Fruit fly (Drosophila melanogaster) whole organism, embryonic: ENCODE measurements around the gene RabX6.

Source experiments
- Atf-2 ChIP-seq: fragments of 200-800 bp; sonication (Bioruptor generic); optimal IDR thresholded peaks from 2 replicates; lab custom pipeline; 2016; ENCODE audit warnings: missing biosample characterization, missing genetic modification characterization
- CG10274 ChIP-seq: fragments of 200-800 bp; sonication (Bioruptor generic); optimal IDR thresholded peaks from 3 replicates; lab custom pipeline; 2017; ENCODE audit warnings: missing biosample characterization, mild to moderate bottlenecking, missing genetic modification characterization
- CG13894 ChIP-seq: fragments of 200-800 bp; sonication (Bioruptor generic); optimal IDR thresholded peaks from 3 replicates; lab custom pipeline; 2018; ENCODE audit warnings: missing biosample characterization, mild to moderate bottlenecking, missing genetic modification characterization, moderate library complexity
- CG17328 ChIP-seq: fragments of 200-800 bp; sonication (Bioruptor generic); IDR thresholded peaks from 2 replicates; pipeline ENCODE4 v1.3.6; 2022; ENCODE audit warnings: missing biosample characterization, missing genetic modification characterization
- CG18476 ChIP-seq: fragments of 200-800 bp; sonication (Bioruptor generic); optimal IDR thresholded peaks from 2 replicates; lab custom pipeline; 2016; ENCODE audit warnings: missing biosample characterization, mild to moderate bottlenecking, missing genetic modification characterization
- CG18599 ChIP-seq: fragments of 200-800 bp; sonication (Bioruptor generic); optimal IDR thresholded peaks from 3 replicates; lab custom pipeline; 2017; ENCODE audit warnings: missing biosample characterization, missing genetic modification characterization, mild to moderate bottlenecking, moderate library complexity, missing genetic modification reagents
- CG2199 ChIP-seq: fragments of 200-800 bp; sonication (Bioruptor generic); IDR thresholded peaks from 3 replicates; pipeline ENCODE4 v1.3.6; 2022; ENCODE audit warnings: missing biosample characterization, missing genetic modification characterization
- CG32532 ChIP-seq: fragments of 200-800 bp; sonication (Bioruptor generic); IDR thresholded peaks from 2 replicates; pipeline ENCODE4 v1.3.6; 2022; ENCODE audit warnings: missing biosample characterization, missing genetic modification characterization
- CG34376 ChIP-seq: fragments of 200-800 bp; sonication (Bioruptor generic); optimal IDR thresholded peaks from 2 replicates; lab custom pipeline; 2018; ENCODE audit warnings: missing biosample characterization, mild to moderate bottlenecking, missing genetic modification characterization
- CG6689 ChIP-seq: fragments of 200-800 bp; sonication (Bioruptor generic); IDR thresholded peaks from 2 replicates; pipeline ENCODE4 v1.3.6; 2022; ENCODE audit warnings: missing biosample characterization, missing genetic modification characterization
- CG6791 ChIP-seq: fragments of 200-800 bp; sonication (Bioruptor generic); IDR thresholded peaks from 3 replicates; pipeline ENCODE4 v1.3.6; 2022; ENCODE audit warnings: missing biosample characterization, missing genetic modification characterization; ENCODE audit not compliant: partially characterized antibody
- CG7271 ChIP-seq: fragments of 200-800 bp; sonication (Bioruptor generic); optimal IDR thresholded peaks from 2 replicates; lab custom pipeline; 2018; ENCODE audit warnings: missing biosample characterization, mild to moderate bottlenecking, missing genetic modification characterization, moderate library complexity
- CG8290 ChIP-seq, 3 experiments: fragments of 200-800 bp; sonication (Bioruptor generic); optimal IDR thresholded peaks; 2 replicates each; lab custom pipeline; 2016 to 2019; ENCODE audit warnings: missing biosample characterization in 3 of 3, missing genetic modification characterization in 3 of 3, mild to moderate bottlenecking in 2 of 3, moderate library complexity in 1 of 3
- CG9609 ChIP-seq: fragments of 200-800 bp; sonication (Bioruptor generic); optimal IDR thresholded peaks from 3 replicates; lab custom pipeline; 2016; ENCODE audit warnings: missing biosample characterization, missing genetic modification characterization
- CG9932 ChIP-seq: fragments of 200-800 bp; sonication (Bioruptor generic); IDR thresholded peaks from 2 replicates; pipeline ENCODE4 v1.3.6; 2022; ENCODE audit warnings: missing biosample characterization, missing genetic modification characterization
- D19A ChIP-seq: fragments of 200-800 bp; optimal IDR thresholded peaks from 3 replicates; lab custom pipeline; 2019; ENCODE audit warnings: missing biosample characterization, mild to moderate bottlenecking, missing genetic modification characterization, moderate library complexity
- Dad ChIP-seq: fragments of 200-800 bp; sonication (Bioruptor generic); optimal IDR thresholded peaks from 3 replicates; lab custom pipeline; 2016; ENCODE audit warnings: missing biosample characterization, missing genetic modification characterization
- Dfd ChIP-seq, 2 experiments: fragments of >200 bp; optimal IDR thresholded peaks; 2 replicates each; lab custom pipeline; 2017; ENCODE audit warnings: missing biosample characterization in 2 of 2, missing genetic modification characterization in 2 of 2
- Doc3 ChIP-seq: fragments of 200-800 bp; sonication (Bioruptor generic); IDR thresholded peaks from 3 replicates; pipeline ENCODE4 v1.3.6; 2022; ENCODE audit warnings: missing biosample characterization, missing genetic modification characterization; ENCODE audit not compliant: partially characterized antibody
- Dref ChIP-seq: fragments of 200-800 bp; sonication (Bioruptor generic); IDR thresholded peaks from 2 replicates; pipeline ENCODE4 v1.3.6; 2022; ENCODE audit warnings: missing biosample characterization, missing genetic modification characterization
- Hand ChIP-seq: fragments of 200-800 bp; sonication (Bioruptor generic); optimal IDR thresholded peaks from 2 replicates; lab custom pipeline; 2017; ENCODE audit warnings: mild to moderate bottlenecking, missing biosample characterization, missing genetic modification reagents, missing genetic modification characterization
- Jarid2 ChIP-seq: fragments of 200-800 bp; sonication (Bioruptor generic); optimal IDR thresholded peaks from 3 replicates; lab custom pipeline; 2017; ENCODE audit warnings: mild to moderate bottlenecking, missing biosample characterization, missing genetic modification reagents, missing genetic modification characterization
- Lim3 ChIP-seq: fragments of 200-800 bp; sonication (Bioruptor generic); IDR thresholded peaks from 2 replicates; pipeline ENCODE4 v1.3.6; 2022; ENCODE audit warnings: missing biosample characterization, missing genetic modification characterization
- Oli ChIP-seq: fragments of 200-800 bp; sonication (Bioruptor generic); optimal IDR thresholded peaks from 2 replicates; lab custom pipeline; 2018; ENCODE audit warnings: missing biosample characterization, mild to moderate bottlenecking, missing genetic modification characterization, moderate library complexity
- Opbp ChIP-seq: fragments of 200-800 bp; sonication (Bioruptor generic); IDR thresholded peaks from 3 replicates; pipeline ENCODE4 v1.3.6; 2022; ENCODE audit warnings: missing biosample characterization, missing genetic modification characterization; ENCODE audit not compliant: partially characterized antibody
- Side ChIP-seq: fragments of 200-800 bp; sonication (Bioruptor generic); optimal IDR thresholded peaks from 2 replicates; lab custom pipeline; 2016; ENCODE audit warnings: missing biosample characterization, missing genetic modification characterization
- Usf ChIP-seq: fragments of 200-800 bp; sonication (Bioruptor generic); optimal IDR thresholded peaks from 2 replicates; lab custom pipeline; 2017; ENCODE audit warnings: missing genotype, missing biosample characterization, missing genetic modification characterization
- ase ChIP-seq: fragments of 200-800 bp; sonication (Bioruptor generic); IDR thresholded peaks from 3 replicates; pipeline ENCODE4 v1.3.6; 2022; ENCODE audit warnings: missing biosample characterization, missing genetic modification characterization
- cato ChIP-seq: fragments of 200-800 bp; sonication (Bioruptor generic); optimal IDR thresholded peaks from 2 replicates; lab custom pipeline; 2016; ENCODE audit warnings: missing biosample characterization, missing genetic modification characterization, borderline replicate concordance
- dpn ChIP-seq, 2 experiments: fragments of 200-800 bp; sonication (Bioruptor generic); optimal IDR thresholded peaks; 3 replicates each; lab custom pipeline; 2016; ENCODE audit warnings: missing biosample characterization in 2 of 2, missing genetic modification characterization in 2 of 2
- fd64A ChIP-seq: fragments of 200-800 bp; sonication (Bioruptor generic); optimal IDR thresholded peaks from 3 replicates; lab custom pipeline; 2018; ENCODE audit warnings: missing biosample characterization, mild to moderate bottlenecking, missing genetic modification characterization
- gfzf ChIP-seq: fragments of 200-800 bp; sonication (Bioruptor generic); optimal IDR thresholded peaks from 2 replicates; lab custom pipeline; 2016; ENCODE audit warnings: missing biosample characterization, mild to moderate bottlenecking, missing genetic modification characterization, moderate library complexity
- gsb ChIP-seq: fragments of 200-800 bp; sonication (Bioruptor generic); IDR thresholded peaks from 2 replicates; pipeline ENCODE4 v1.3.6; 2022; ENCODE audit warnings: missing biosample characterization, missing genetic modification characterization
- gsb-n ChIP-seq: fragments of 200-800 bp; sonication (Bioruptor generic); optimal IDR thresholded peaks from 3 replicates; lab custom pipeline; 2018; ENCODE audit warnings: missing biosample characterization, mild to moderate bottlenecking, missing genetic modification characterization
- lmd ChIP-seq: fragments of 200-800 bp; sonication (Bioruptor generic); IDR thresholded peaks from 2 replicates; pipeline ENCODE4 v1.3.6; 2022; ENCODE audit warnings: missing biosample characterization, missing genetic modification characterization
- pita ChIP-seq: fragments of 200-800 bp; sonication (Bioruptor generic); optimal IDR thresholded peaks from 2 replicates; lab custom pipeline; 2017; ENCODE audit warnings: missing biosample characterization, mild to moderate bottlenecking, missing genetic modification characterization
- sens ChIP-seq: fragments of 200-800 bp; sonication (Bioruptor generic); peaks from one replicate; lab custom pipeline; 2016; ENCODE audit warnings: missing biosample characterization, missing genetic modification characterization
- sim ChIP-seq: fragments of 200-800 bp; sonication (Bioruptor generic); IDR thresholded peaks from 2 replicates; pipeline ENCODE4 v1.3.6; 2022; ENCODE audit warnings: missing biosample characterization, missing genetic modification characterization
- sima ChIP-seq: fragments of 200-800 bp; sonication (Bioruptor generic); optimal IDR thresholded peaks from 2 replicates; lab custom pipeline; 2016; ENCODE audit warnings: missing biosample characterization, missing genetic modification characterization
- slou ChIP-seq: fragments of 200-800 bp; sonication (Bioruptor generic); optimal IDR thresholded peaks from 3 replicates; lab custom pipeline; 2016; ENCODE audit warnings: missing biosample characterization, missing genetic modification characterization
- sqz ChIP-seq: fragments of 200-800 bp; sonication (Bioruptor generic); optimal IDR thresholded peaks from 3 replicates; lab custom pipeline; 2018; ENCODE audit warnings: missing biosample characterization, mild to moderate bottlenecking, missing genetic modification characterization
- sr ChIP-seq: fragments of 200-800 bp; sonication (Bioruptor generic); IDR thresholded peaks from 3 replicates; pipeline ENCODE4 v1.3.6; 2022; ENCODE audit warnings: missing biosample characterization, missing genetic modification characterization
- tin ChIP-seq: fragments of 200-800 bp; sonication (Bioruptor generic); optimal IDR thresholded peaks from 3 replicates; lab custom pipeline; 2016; ENCODE audit warnings: missing biosample characterization, missing genetic modification characterization
- vvl ChIP-seq: fragments of 200-800 bp; sonication (Bioruptor generic); IDR thresholded peaks from 2 replicates; pipeline ENCODE4 v1.3.6; 2022; ENCODE audit warnings: missing biosample characterization, missing genetic modification characterization
- wek ChIP-seq: fragments of 200-800 bp; sonication (Bioruptor generic); optimal IDR thresholded peaks from 3 replicates; lab custom pipeline; 2018; ENCODE audit warnings: missing biosample characterization, mild to moderate bottlenecking, missing genetic modification characterization, moderate library complexity
- zf30C ChIP-seq: fragments of 200-800 bp; sonication (Bioruptor generic); optimal IDR thresholded peaks from 3 replicates; lab custom pipeline; 2018; ENCODE audit warnings: missing biosample characterization, mild to moderate bottlenecking, missing genetic modification characterization

RabX6 gene

dm6 chr3L:692699-693098 lies 2.4 kb downstream of the RabX6 start, which contains the start of gene Vti1a (continued):
- no peak for TF ChIP-seq sima
- TF ChIP-seq, all 482 proteins: peak for 72

- TF ChIP-seq CG9609 (GFP tag; lab: Kevin White, UChicago): no peak
- 0 out of 2 replicates have a peak, but pooled peaks have one; percentile 16 for TF ChIP-seq CG17328
- peak; percentile 55; the same call in 2 of the 3 replicates for TF ChIP-seq sr (GFP tag; lab: Robert Waterston, UW)
- peak; percentile 100 for TF ChIP-seq CG13894 (tag; lab: Kevin White, UChicago)
- peak; percentile 81; the same call in 2 of the 3 replicates for TF ChIP-seq CG2199 (GFP tag; lab: Robert Waterston, UW)
- no peak for TF ChIP-seq Atf-2
- 0 out of 2 replicates have a peak, but pooled peaks have one; percentile 11 for TF ChIP-seq vvl (GFP tag; lab: Robert Waterston, UW)
- no peak for TF ChIP-seq sqz (GFP tag; lab: Kevin White, UChicago)
- no peak for TF ChIP-seq CG18476 (GFP tag; lab: Kevin White, UChicago)
- no peak for TF ChIP-seq Oli (tag; lab: Kevin White, UChicago)
- no peak for TF ChIP-seq lmd (GFP tag; lab: Robert Waterston, UW)
- TF ChIP-seq CG6791 (GFP tag; lab: Robert Waterston, UW): peak; percentile 54; the same call in 1 of the 3 replicates
- no peak for TF ChIP-seq Doc3 (GFP tag; lab: Robert Waterston, UW)
- TF ChIP-seq CG8290 (GFP tag; optimal IDR thresholded peaks at IDR 0.05; lab: Kevin White, UChicago): peak; percentile 80
- TF ChIP-seq CG8290 (tag; optimal IDR thresholded peaks at IDR 0.05; lab: Kevin White, UChicago): no peak
These were observed 5.2 kb downstream of the RabX6 start for dm6 chr3L:695510-695909.

- peak; percentile 66 to 92 for TF ChIP-seq dpn (GFP tag; optimal IDR thresholded peaks at IDR 0.05; lab: Kevin White, UChicago)
- peak; percentile 69 for TF ChIP-seq CG34376
- TF ChIP-seq CG8290 (GFP tag; optimal IDR thresholded peaks at IDR 0.05; lab: Kevin White, UChicago): peak; percentile 97
- peak; percentile 69 to 82 for TF ChIP-seq CG8290 (tag; optimal IDR thresholded peaks at IDR 0.05; lab: Kevin White, UChicago)
- peak; percentile 91 for TF ChIP-seq CG9932 (GFP tag; lab: Robert Waterston, UW)
- peak; percentile 92 for TF ChIP-seq gsb (GFP tag; lab: Robert Waterston, UW)
- TF ChIP-seq sens (GFP tag; lab: Kevin White, UChicago): peak; percentile 97
- TF ChIP-seq Opbp: no peak
- TF ChIP-seq gfzf: no peak
- no peak for TF ChIP-seq Dfd (GFP tag; optimal IDR thresholded peaks at IDR 0.05; lab: Kevin White, UChicago)
- TF ChIP-seq Jarid2 (GFP tag; lab: Kevin White, UChicago): peak; percentile 82
- TF ChIP-seq CG6689: peak; percentile 96
- peak; percentile 66 for TF ChIP-seq Dad
- peak; percentile 93 for TF ChIP-seq Hand (GFP tag; lab: Kevin White, UChicago)
- TF ChIP-seq CG7271 (tag; lab: Kevin White, UChicago): peak; percentile 94
- TF ChIP-seq Usf (GFP tag; lab: Kevin White, UChicago): peak; percentile 89
- peak; percentile 94 for TF ChIP-seq D19A (tag; lab: Kevin White, UChicago)
- TF ChIP-seq gsb-n (tag; lab: Kevin White, UChicago): peak; percentile 97
- TF ChIP-seq CG10274 (GFP tag; lab: Kevin White, UChicago): peak; percentile 85
- TF ChIP-seq Lim3 (GFP tag; lab: Robert Waterston, UW): peak; percentile 79
- peak; percentile 89 for TF ChIP-seq fd64A (GFP tag; lab: Kevin White, UChicago)
- peak; percentile 96 for TF ChIP-seq tin
- TF ChIP-seq Side: no peak
- no peak for TF ChIP-seq Dref (GFP tag; lab: Robert Waterston, UW)
- TF ChIP-seq CG32532 (GFP tag; lab: Robert Waterston, UW): peak; percentile 97
- peak; percentile 76 for TF ChIP-seq wek (GFP tag; lab: Kevin White, UChicago)
- no peak for TF ChIP-seq pita (GFP tag; lab: Kevin White, UChicago)
- peak; percentile 84 for TF ChIP-seq cato
- peak; percentile 93 for TF ChIP-seq sim
- no peak for TF ChIP-seq zf30C (GFP tag; lab: Kevin White, UChicago)
- TF ChIP-seq CG18599: peak; percentile 98
- TF ChIP-seq slou (GFP tag; lab: Kevin White, UChicago): peak; percentile 74
- TF ChIP-seq ase (GFP tag; lab: Robert Waterston, UW): peak; percentile 93
These were observed 6.2 kb downstream of the RabX6 start for dm6 chr3L:696404-697054.
